Fruit fly (Drosophila melanogaster) whole organism, pupa: ENCODE data around the gene CG33795.

Experiments
- CG10348 ChIP-seq: fragments of 200-800 bp; sonication (Bioruptor generic); IDR thresholded peaks from 2 replicates; pipeline ENCODE4 v1.3.6; 2022; ENCODE audit warnings: missing biosample characterization, missing genetic modification characterization
- CG12605 ChIP-seq: fragments of 200-800 bp; sonication (Bioruptor generic); IDR thresholded peaks from 2 replicates; pipeline ENCODE4 v1.3.6; 2022; ENCODE audit warnings: missing biosample characterization, missing genetic modification characterization
- CG13204 ChIP-seq: fragments of 200-800 bp; sonication (Bioruptor generic); optimal IDR thresholded peaks from 2 replicates; lab custom pipeline; 2018; ENCODE audit warnings: missing biosample characterization, mild to moderate bottlenecking, missing genetic modification characterization, moderate library complexity
- CG15710 ChIP-seq: fragments of 200-800 bp; sonication (Bioruptor generic); optimal IDR thresholded peaks from 2 replicates; lab custom pipeline; 2018; ENCODE audit warnings: missing biosample characterization, mild to moderate bottlenecking, missing genetic modification characterization, moderate library complexity
- CG8159 ChIP-seq: fragments of 200-800 bp; sonication (Bioruptor generic); optimal IDR thresholded peaks from 3 replicates; lab custom pipeline; 2018; ENCODE audit warnings: missing biosample characterization, mild to moderate bottlenecking, missing genetic modification characterization, moderate library complexity
- CG8301 ChIP-seq: fragments of 200-800 bp; sonication (Bioruptor generic); optimal IDR thresholded peaks from 2 replicates; lab custom pipeline; 2018; ENCODE audit warnings: missing biosample characterization, mild to moderate bottlenecking, missing genetic modification characterization
- D1 ChIP-seq: fragments of 200-800 bp; sonication (Bioruptor generic); optimal IDR thresholded peaks from 2 replicates; lab custom pipeline; 2018; ENCODE audit warnings: missing biosample characterization, mild to moderate bottlenecking, missing genetic modification characterization, moderate library complexity
- Pif1B ChIP-seq: fragments of 200-800 bp; sonication (Bioruptor generic); optimal IDR thresholded peaks from 3 replicates; lab custom pipeline; 2016; ENCODE audit warnings: missing biosample characterization, missing genetic modification characterization

DNA sequence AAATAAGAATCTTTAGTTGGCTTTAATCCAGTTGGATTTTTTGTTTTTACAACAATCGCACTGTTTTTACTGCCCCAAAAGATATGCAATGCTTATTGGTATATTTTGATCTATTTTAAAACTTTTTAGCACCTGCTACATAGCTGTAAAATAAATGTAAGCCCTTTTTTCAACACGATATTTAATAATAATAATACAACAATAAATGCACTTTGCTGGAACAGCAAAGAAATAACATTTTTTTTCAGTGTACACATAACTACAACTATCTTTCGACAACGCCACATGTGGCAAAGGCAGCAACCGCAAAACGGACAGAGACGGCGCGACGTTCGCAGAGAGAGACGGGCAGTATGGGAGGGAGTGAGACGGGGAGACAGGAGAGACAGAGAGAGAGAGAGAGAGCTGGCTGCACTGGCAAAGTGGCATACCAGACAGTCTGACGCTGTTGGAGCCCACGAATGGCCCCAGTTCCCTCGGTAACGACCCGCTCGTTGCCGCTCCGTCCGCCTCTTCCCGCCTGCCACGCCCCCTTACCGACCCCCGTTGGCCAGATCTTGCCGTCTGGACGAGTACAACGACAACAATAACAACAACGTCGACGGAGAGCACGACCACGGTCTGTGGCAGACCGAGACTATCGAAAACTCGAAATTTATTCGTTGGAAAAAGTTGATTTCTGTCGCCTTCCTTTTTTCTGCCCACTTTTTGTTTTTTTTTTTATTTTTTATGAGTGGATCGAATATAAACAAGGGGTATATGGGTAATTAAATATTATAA is 40.2 kb upstream of the CG33795 start:
- TF ChIP-seq CG10348 (GFP tag; lab: Robert Waterston, UW) = peak; percentile 21; the same call in 1 of the 2 replicates
- peak; percentile 97 for TF ChIP-seq CG13204
- TF ChIP-seq CG15710 (tag; lab: Kevin White, UChicago) = peak; percentile 82
- peak; percentile 21 for TF ChIP-seq Pif1B (GFP tag; lab: Kevin White, UChicago)
- TF ChIP-seq CG8301 (tag; lab: Kevin White, UChicago) = peak; percentile 81
- peak; percentile 89 for TF ChIP-seq CG8159 (tag; lab: Kevin White, UChicago)
- peak; percentile 31 for TF ChIP-seq CG12605 (GFP tag; lab: Robert Waterston, UW)
- peak; percentile 68 for TF ChIP-seq D1
